Fruit fly (Drosophila melanogaster): ENCODE results near the gene CG4928.

Gene CG4928

DNA sequence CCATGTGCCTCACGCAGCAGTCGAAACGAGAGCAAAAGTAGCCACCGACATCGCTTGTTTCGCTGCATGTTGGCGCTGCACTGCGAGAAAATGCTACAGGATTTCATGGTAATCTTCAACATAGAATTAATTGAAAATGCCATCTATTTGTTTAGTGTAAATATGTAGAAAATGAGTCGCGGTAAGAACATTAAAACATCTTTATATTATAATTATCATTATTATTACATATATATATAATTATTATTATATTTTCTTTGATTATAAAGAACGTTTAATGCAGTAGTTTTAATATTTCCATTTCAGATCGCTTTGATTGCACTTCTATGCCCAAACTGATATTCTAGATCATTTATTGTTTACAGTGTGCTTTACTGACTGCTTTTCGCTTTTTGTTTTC lies 39.9 kb upstream of the CG4928 start (continued):
- TF ChIP-seq dmrt99B (tag; optimal IDR thresholded peaks at IDR 0.05), result peak; percentile 43
- peak; percentile 3 for TF ChIP-seq grau (tag; optimal IDR thresholded peaks at IDR 0.05)
- no peak for TF ChIP-seq Fer1 (GFP tag; optimal IDR thresholded peaks at IDR 0.05)
- peak in 1 of 3 experiments; percentile 6 for TF ChIP-seq lola (GFP tag; optimal IDR thresholded peaks at IDR 0.05)
- TF ChIP-seq CG2712 (tag; optimal IDR thresholded peaks at IDR 0.05), result peak; percentile 32
- 0 out of 2 replicates have a peak, but pooled peaks have one; percentile 21 for TF ChIP-seq Ptx1 (GFP tag; IDR thresholded peaks at IDR 0.05)
- no peak for TF ChIP-seq yki (optimal IDR thresholded peaks at IDR 0.05)
- no peak for TF ChIP-seq tgo (GFP tag; IDR thresholded peaks at IDR 0.05)
- no peak for TF ChIP-seq CG16863 (GFP tag; optimal IDR thresholded peaks at IDR 0.05)
- no peak for TF ChIP-seq Oaz (GFP tag; IDR thresholded peaks at IDR 0.05)
- no peak for TF ChIP-seq stc (GFP tag; IDR thresholded peaks at IDR 0.05)
- TF ChIP-seq h (optimal IDR thresholded peaks at IDR 0.05), result no peak
- peak; percentile 38 for TF ChIP-seq CG10979 (tag; optimal IDR thresholded peaks at IDR 0.05)
- TF ChIP-seq CG3407 (GFP tag; optimal IDR thresholded peaks at IDR 0.05), result no peak
- TF ChIP-seq CG31441 (GFP tag; IDR thresholded peaks at IDR 0.05), result peak; percentile 46; the same call in 1 of the 2 replicates
- TF ChIP-seq CG1529 (GFP tag; optimal IDR thresholded peaks at IDR 0.05), result peak; percentile 10
- no peak for TF ChIP-seq CG32532 (GFP tag; IDR thresholded peaks at IDR 0.05)
- peak; percentile 35; the same call in 1 of the 3 replicates for TF ChIP-seq CG17361 (GFP tag; IDR thresholded peaks at IDR 0.05)
- no peak for TF ChIP-seq toy (GFP tag; IDR thresholded peaks at IDR 0.05)
- TF ChIP-seq CG18476 (GFP tag; optimal IDR thresholded peaks at IDR 0.05), result no peak
- no peak for TF ChIP-seq nau (GFP tag; optimal IDR thresholded peaks at IDR 0.05)
- TF ChIP-seq nmo (GFP tag; optimal IDR thresholded peaks at IDR 0.05), result peak; percentile 39
- TF ChIP-seq Drgx (GFP tag; IDR thresholded peaks at IDR 0.05), result peak; percentile 53; the same call in 1 of the 2 replicates

DNA sequence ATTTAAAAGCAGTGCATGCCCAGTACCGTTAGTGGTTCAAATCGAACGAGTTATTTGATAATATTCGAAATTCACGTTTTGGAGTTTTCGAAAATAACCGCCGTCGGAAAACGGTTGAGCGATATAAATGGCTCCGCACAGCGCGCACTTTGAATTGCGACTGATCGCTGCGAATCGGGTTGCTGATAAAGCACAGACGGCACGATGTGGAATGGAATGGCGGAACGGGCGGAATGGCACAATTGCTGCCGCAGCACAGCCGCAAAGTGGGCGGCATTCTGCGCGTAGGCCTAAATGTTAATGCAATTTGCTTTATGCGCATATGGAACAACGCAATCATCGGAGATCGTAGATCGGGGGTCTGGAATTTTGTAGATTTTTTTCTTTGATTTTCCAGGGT lies 38.3 kb upstream of the CG4928 start:
- TF ChIP-seq CG11456 (GFP tag; IDR thresholded peaks at IDR 0.05), result 0 out of 3 replicates have a peak, but pooled peaks have one; percentile 38
- TF ChIP-seq Deaf1 (tag; optimal IDR thresholded peaks at IDR 0.05), result peak; percentile 24
- peak; percentile 82; the same call in 1 of the 4 replicates for TF ChIP-seq chinmo (GFP tag; IDR thresholded peaks at IDR 0.05; ENCODE audit: partially characterized antibody)
- no peak for TF ChIP-seq CG8290 (GFP tag; optimal IDR thresholded peaks at IDR 0.05)
- peak in 1 of 2 experiments; percentile 3 for TF ChIP-seq CG8290 (tag; optimal IDR thresholded peaks at IDR 0.05)
- TF ChIP-seq CG14710 (tag; optimal IDR thresholded peaks at IDR 0.05), result no peak
- TF ChIP-seq gsb-n (tag; optimal IDR thresholded peaks at IDR 0.05), result no peak
- TF ChIP-seq CG15269 (tag; optimal IDR thresholded peaks at IDR 0.05), result no peak
- TF ChIP-seq Xrp1 (GFP tag; IDR thresholded peaks at IDR 0.05), result no peak
- peak; percentile 33 for TF ChIP-seq Myb (GFP tag; optimal IDR thresholded peaks at IDR 0.05)
- no peak for TF ChIP-seq ap (GFP tag; IDR thresholded peaks at IDR 0.05)
- no peak for TF ChIP-seq CG14965 (GFP tag; optimal IDR thresholded peaks at IDR 0.05; ENCODE audit: borderline replicate concordance)
- TF ChIP-seq Xbp1 (GFP tag; optimal IDR thresholded peaks at IDR 0.05), result no peak
- no peak for TF ChIP-seq al (GFP tag; IDR thresholded peaks at IDR 0.05)
- TF ChIP-seq CTCF (GFP tag; optimal IDR thresholded peaks at IDR 0.05), result no peak
- TF ChIP-seq CG18476 (GFP tag; optimal IDR thresholded peaks at IDR 0.05), result no peak
- TF ChIP-seq Jarid2 (GFP tag; optimal IDR thresholded peaks at IDR 0.05), result peak; percentile 43
- peak; percentile 10; the same call in 1 of the 2 replicates for TF ChIP-seq CG13287 (GFP tag; IDR thresholded peaks at IDR 0.05; ENCODE audit: partially characterized antibody)
- TF ChIP-seq E2f2 (GFP tag; IDR thresholded peaks at IDR 0.05), result peak; percentile 37; the same call in 1 of the 2 replicates
- no peak for TF ChIP-seq HLH3B (GFP tag; IDR thresholded peaks at IDR 0.05)
- TF ChIP-seq pfk (GFP tag; optimal IDR thresholded peaks at IDR 0.05), result peak; percentile 92
- TF ChIP-seq fu2 (GFP tag; optimal IDR thresholded peaks at IDR 0.05), result no peak
- TF ChIP-seq cwo (GFP tag; optimal IDR thresholded peaks at IDR 0.05), result no peak
